Worm (Caenorhabditis elegans) whole organism, L1 larva: ENCODE results near the gene col-123.

Experiments
- dpl-1 ChIP-seq, 3 experiments: fragments of 150-350 bp in 2 of 3; sonication (generic microtip) in 1 of 3; optimal IDR thresholded peaks; 2 replicates each; lab custom pipeline; 2014 to 2017; ENCODE audit warnings: missing biosample characterization in 3 of 3, missing genetic modification characterization in 3 of 3, missing genetic modification reagents in 3 of 3
- fos-1 ChIP-seq: fragments of 150-350 bp; optimal IDR thresholded peaks from 2 replicates; lab custom pipeline; 2014; ENCODE audit warnings: missing biosample characterization, missing genetic modification characterization
- lin-13 ChIP-seq: fragments of 150-350 bp; optimal IDR thresholded peaks from 2 replicates; lab custom pipeline; 2014; ENCODE audit warnings: missing biosample characterization, missing genetic modification reagents, missing genetic modification characterization
- mef-2 ChIP-seq: fragments of 150-350 bp; optimal IDR thresholded peaks from 2 replicates; lab custom pipeline; 2014; ENCODE audit warnings: missing biosample characterization, missing genetic modification characterization
- nhr-28 ChIP-seq: fragments of 150-350 bp; optimal IDR thresholded peaks from 2 replicates; lab custom pipeline; 2014; ENCODE audit warnings: missing biosample characterization, missing genetic modification characterization
- tlp-1 ChIP-seq: fragments of 150-350 bp; optimal IDR thresholded peaks from 2 replicates; lab custom pipeline; 2014; ENCODE audit warnings: missing biosample characterization, missing genetic modification characterization
- ztf-11 ChIP-seq, 2 experiments: sonication (generic microtip); optimal IDR thresholded peaks; 2 replicates each; lab custom pipeline; 2016 to 2017; ENCODE audit warnings: missing genetic modification characterization in 2 of 2, missing biosample characterization in 1 of 2, missing compliant biosample characterization in 1 of 2

- no peak for TF ChIP-seq lin-13 (GFP tag; lab: Kevin White, UChicago)
- TF ChIP-seq mef-2 (tag; lab: Kevin White, UChicago): no peak
- no peak for TF ChIP-seq ztf-11 (tag; optimal IDR thresholded peaks at IDR 0.05; lab: Kevin White, UChicago)
- TF ChIP-seq nhr-28 (tag; lab: Kevin White, UChicago): no peak
- TF ChIP-seq fos-1 (tag; lab: Kevin White, UChicago): no peak
- no peak for TF ChIP-seq dpl-1 (GFP tag; optimal IDR thresholded peaks at IDR 0.05; lab: Kevin White, UChicago)
- no peak for TF ChIP-seq tlp-1 (tag; lab: Kevin White, UChicago)
Measured at ce11 chrIV:9840984-9841590, 19.4 kb downstream of the col-123 start, which contains the start of the genes kin-24 and msp-56.
